Worm (Caenorhabditis elegans): ENCODE data around the gene M6.11.

Gene M6.11

ce11 chrX:601340-601757 is 40.0 kb downstream of the M6.11 start (continued):
- TF ChIP-seq dmd-8 (GFP tag; IDR thresholded peaks at IDR 0.05), result no peak
- peak; percentile 82 for TF ChIP-seq set-16 (GFP tag; IDR thresholded peaks at IDR 0.05)
- peak in 1 of 2 experiments; percentile 88 for TF ChIP-seq hif-1 (tag; optimal IDR thresholded peaks at IDR 0.05)
- TF ChIP-seq mxl-2 (GFP tag; conservative IDR thresholded peaks at IDR 0.05), result no peak
- no peak for TF ChIP-seq duxl-1 (tag; optimal IDR thresholded peaks at IDR 0.05; ENCODE audit: poor library complexity)
- TF ChIP-seq zip-2 (tag; optimal IDR thresholded peaks at IDR 0.05), result no peak
- no peak for TF ChIP-seq aly-2 (tag; optimal IDR thresholded peaks at IDR 0.05)
- TF ChIP-seq hlh-11 (tag; optimal IDR thresholded peaks at IDR 0.05), result peak; percentile 2
- no peak for TF ChIP-seq F26F4.8 (GFP tag; conservative IDR thresholded peaks at IDR 0.05)
- peak; percentile 79 for TF ChIP-seq hlh-30 (tag; optimal IDR thresholded peaks at IDR 0.05; ENCODE audit: insufficient read depth)
- TF ChIP-seq D1046.2 (GFP tag; IDR thresholded peaks at IDR 0.05), result no peak
- TF ChIP-seq mep-1 (tag; optimal IDR thresholded peaks at IDR 0.05), result peak; percentile 55
- 0 out of 2 replicates have a peak, but pooled peaks have one; percentile 4 for TF ChIP-seq ceh-44 (GFP tag; IDR thresholded peaks at IDR 0.05)
- peak in 1 of 2 experiments; percentile 42 for TF ChIP-seq mdl-1 (tag; optimal IDR thresholded peaks at IDR 0.05)
- no peak for TF ChIP-seq nhr-6 (tag; optimal IDR thresholded peaks at IDR 0.05)

ce11 chrX:600671-601070 is 40.7 kb downstream of the M6.11 start:
- no peak for TF ChIP-seq daf-16 (GFP tag; optimal IDR thresholded peaks at IDR 0.05)
- TF ChIP-seq daf-16 (tag; optimal IDR thresholded peaks at IDR 0.05), result peak; percentile 78
- TF ChIP-seq hlh-30 (tag; optimal IDR thresholded peaks at IDR 0.05; ENCODE audit: insufficient read depth), result peak; percentile 79
- peak; percentile 31; the same call in 1 of the 2 replicates for TF ChIP-seq dmd-6 (GFP tag; IDR thresholded peaks at IDR 0.05)
- TF ChIP-seq pqm-1 (tag; optimal IDR thresholded peaks at IDR 0.05), result peak; percentile 5
- TF ChIP-seq aha-1 (tag), result no peak
- TF ChIP-seq unc-62 (GFP tag; optimal IDR thresholded peaks at IDR 0.05 in 1 of 2), result peak in 1 of 2 experiments; percentile 94
- TF ChIP-seq unc-62 (tag; optimal IDR thresholded peaks at IDR 0.05), result no peak
- TF ChIP-seq snpc-1.2 (GFP tag; IDR thresholded peaks at IDR 0.05), result no peak
- peak; percentile 28 for TF ChIP-seq nhr-102 (tag; optimal IDR thresholded peaks at IDR 0.05)
- no peak for TF ChIP-seq mxl-3 (GFP tag; optimal IDR thresholded peaks at IDR 0.05)
- TF ChIP-seq dve-1 (tag; optimal IDR thresholded peaks at IDR 0.05; ENCODE audit: insufficient read depth), result peak; percentile 55
- peak; percentile 90 for TF ChIP-seq nhr-28 (tag; optimal IDR thresholded peaks at IDR 0.05)
- peak; percentile 4 for TF ChIP-seq nhr-77 (tag; optimal IDR thresholded peaks at IDR 0.05)
- TF ChIP-seq T20F7.1 (GFP tag; optimal IDR thresholded peaks at IDR 0.05), result peak; percentile 18
- peak; percentile 1 for TF ChIP-seq mep-1 (tag; optimal IDR thresholded peaks at IDR 0.05)
- peak; percentile 44 for TF ChIP-seq hlh-11 (tag; optimal IDR thresholded peaks at IDR 0.05)
- TF ChIP-seq mdl-1 (tag; optimal IDR thresholded peaks at IDR 0.05), result peak in 1 of 2 experiments; percentile 35
- no peak for TF ChIP-seq ZK337.2 (GFP tag; IDR thresholded peaks at IDR 0.05)

- no peak for TF ChIP-seq zip-11 (GFP tag; IDR thresholded peaks at IDR 0.05)
- TF ChIP-seq ceh-28 (tag; optimal IDR thresholded peaks at IDR 0.05), result no peak
- TF ChIP-seq unc-62 (GFP tag; optimal IDR thresholded peaks at IDR 0.05 in 1 of 2), result peak in 1 of 2 experiments; percentile 13
- no peak for TF ChIP-seq unc-62 (tag; optimal IDR thresholded peaks at IDR 0.05)
- no peak for TF ChIP-seq nhr-76 (tag; optimal IDR thresholded peaks at IDR 0.05)
- no peak for TF ChIP-seq spr-3 (GFP tag; optimal IDR thresholded peaks at IDR 0.05)
- no peak for TF ChIP-seq zag-1 (tag; optimal IDR thresholded peaks at IDR 0.05)
- no peak for TF ChIP-seq mxl-2 (GFP tag; conservative IDR thresholded peaks at IDR 0.05)
Measured at ce11 chrX:599476-599875, 41.9 kb downstream of the M6.11 start, which contains the start of gene F13C5.3. TSS of gene F13C5.3 (minus strand) at chrX:599576.

ce11 chrX:593910-594447 is 47.4 kb downstream of the M6.11 start, which contains the start of gene F13C5.2:
TSS of gene F13C5.2 (plus strand) at chrX:593960.
- TF ChIP-seq tag-97 (GFP tag; IDR thresholded peaks at IDR 0.05), result no peak
- TF ChIP-seq egl-43 (GFP tag; IDR thresholded peaks at IDR 0.05), result peak; percentile 52; the same call in 1 of the 2 replicates
- peak; percentile 96 for TF ChIP-seq set-16 (GFP tag; IDR thresholded peaks at IDR 0.05)
- 0 out of 2 replicates have a peak, but pooled peaks have one; percentile 10 for TF ChIP-seq mdt-29 (GFP tag; IDR thresholded peaks at IDR 0.05)
